Worm (Caenorhabditis elegans) whole organism, L3 larva: ENCODE data around the gene K11D12.11.

Source experiments
- R02D3.7 ChIP-seq: fragments of 150-350 bp; optimal IDR thresholded peaks from 2 replicates; lab custom pipeline; 2014; ENCODE audit warnings: missing biosample characterization, missing genetic modification characterization
- aly-2 ChIP-seq: fragments of 150-350 bp; optimal IDR thresholded peaks from 2 replicates; lab custom pipeline; 2014; ENCODE audit warnings: missing biosample characterization, missing genetic modification characterization
- ama-1 ChIP-seq: fragments of 150-350 bp; optimal IDR thresholded peaks from 2 replicates; lab custom pipeline; 2018
- ceh-82 ChIP-seq: fragments of 150-350 bp; optimal IDR thresholded peaks from 2 replicates; lab custom pipeline; 2014; ENCODE audit warnings: missing biosample characterization, missing genetic modification characterization
- eor-1 ChIP-seq, 2 experiments: fragments of 150-350 bp; optimal IDR thresholded peaks; 2 replicates each; lab custom pipeline; 2014 to 2018; ENCODE audit warnings: missing biosample characterization in 2 of 2, missing genetic modification characterization in 2 of 2
- fos-1 ChIP-seq: fragments of 150-350 bp; optimal IDR thresholded peaks from 2 replicates; lab custom pipeline; 2014; ENCODE audit warnings: missing biosample characterization, missing genetic modification characterization
- lin-15B ChIP-seq: fragments of 150-350 bp; optimal IDR thresholded peaks from 2 replicates; lab custom pipeline; 2014; ENCODE audit warnings: missing biosample characterization, missing genetic modification characterization
- nhr-11 ChIP-seq: fragments of 150-350 bp; optimal IDR thresholded peaks from 2 replicates; lab custom pipeline; 2014; ENCODE audit warnings: missing biosample characterization, missing genetic modification characterization
- nhr-23 ChIP-seq: fragments of 150-350 bp; optimal IDR thresholded peaks from 2 replicates; lab custom pipeline; 2014; ENCODE audit warnings: missing biosample characterization, missing genetic modification reagents, missing genetic modification characterization
- nhr-76 ChIP-seq: fragments of 150-350 bp; sonication (generic microtip); optimal IDR thresholded peaks from 5 replicates; lab custom pipeline; 2014; ENCODE audit warnings: missing biosample characterization, missing genetic modification characterization
- pqm-1 ChIP-seq: fragments of 150-350 bp; optimal IDR thresholded peaks from 2 replicates; lab custom pipeline; 2017; ENCODE audit warnings: missing biosample characterization, missing genetic modification characterization, inconsistent platforms
- snpc-4 ChIP-seq: fragments of 150-350 bp; optimal IDR thresholded peaks from 2 replicates; lab custom pipeline; 2014; ENCODE audit warnings: missing biosample characterization, missing genetic modification characterization

DNA sequence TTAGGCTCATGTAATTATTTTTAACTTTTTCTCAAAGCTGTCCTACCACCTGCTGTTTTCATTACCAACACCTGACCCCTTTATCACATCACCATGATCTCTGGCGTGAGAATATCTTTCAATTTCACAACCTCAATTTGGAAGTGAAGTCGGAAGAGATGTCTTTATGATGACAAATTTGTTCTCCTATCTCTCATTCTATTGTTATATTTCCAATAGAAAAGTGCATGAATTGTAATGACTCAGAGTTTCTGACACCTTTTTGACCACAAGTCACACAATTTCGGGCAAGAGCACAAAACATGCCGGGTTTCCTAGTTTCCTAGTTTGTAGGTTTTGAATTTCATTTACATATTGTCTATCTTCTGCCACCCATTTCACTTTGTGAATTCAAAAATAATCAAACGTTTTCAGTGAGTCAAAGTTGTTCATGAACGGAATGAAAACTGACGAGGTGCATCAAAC lies 20.6 kb downstream of the K11D12.11 start, which contains the start of gene srr-4:
- no peak for TF ChIP-seq nhr-23 (tag; lab: Kevin White, UChicago)
- no peak for TF ChIP-seq lin-15B
- no peak for TF ChIP-seq ama-1 (lab: Kevin White, UChicago)
- peak; percentile 28 for TF ChIP-seq pqm-1
- no peak for TF ChIP-seq R02D3.7
- TF ChIP-seq nhr-76 (tag; lab: Kevin White, UChicago) = no peak
- TF ChIP-seq ceh-82 (tag; lab: Kevin White, UChicago) = no peak
- no peak for TF ChIP-seq eor-1 (tag; optimal IDR thresholded peaks at IDR 0.05; lab: Kevin White, UChicago)
- no peak for TF ChIP-seq nhr-11 (tag; lab: Kevin White, UChicago)
- no peak for TF ChIP-seq aly-2 (tag; lab: Kevin White, UChicago)
- TF ChIP-seq snpc-4 (tag; lab: Kevin White, UChicago) = no peak
- no peak for TF ChIP-seq fos-1
